Fruit fly (Drosophila melanogaster) whole organism, wandering third instar larva: ENCODE measurements around the gene CG12506.

Source experiments
- CG9705 ChIP-seq: fragments of 200-800 bp; sonication (Bioruptor generic); optimal IDR thresholded peaks from 2 replicates; lab custom pipeline; 2018; ENCODE audit warnings: missing biosample characterization, mild to moderate bottlenecking, missing genetic modification characterization
- CrebA ChIP-seq: fragments of 200-800 bp; sonication (Bioruptor generic); optimal IDR thresholded peaks from 2 replicates; lab custom pipeline; 2016; ENCODE audit warnings: missing biosample characterization, mild to moderate bottlenecking, missing genetic modification characterization, borderline replicate concordance
- Dfd ChIP-seq: fragments of >200 bp; optimal IDR thresholded peaks from 2 replicates; lab custom pipeline; 2017; ENCODE audit warnings: missing biosample characterization, missing genetic modification characterization
- Dif ChIP-seq: fragments of 200-275, 200-300 bp; sonication (Bioruptor generic); optimal IDR thresholded peaks from 2 replicates; lab custom pipeline; 2018; ENCODE audit warnings: missing biosample characterization, missing genetic modification characterization; ENCODE audit not compliant: partially characterized antibody
- GATAd ChIP-seq: sonication (Bioruptor generic); optimal IDR thresholded peaks from 2 replicates; lab custom pipeline; 2016; ENCODE audit warnings: missing biosample characterization, missing genetic modification characterization
- HLH106 ChIP-seq: fragments of 200-800 bp; optimal IDR thresholded peaks from 3 replicates; lab custom pipeline; 2019; ENCODE audit warnings: missing biosample characterization, mild to moderate bottlenecking, missing genetic modification characterization, moderate library complexity
- Hnf4 ChIP-seq: fragments of 200-800 bp; sonication (Bioruptor generic); optimal IDR thresholded peaks from 2 replicates; lab custom pipeline; 2016; ENCODE audit warnings: missing biosample characterization, mild to moderate bottlenecking, missing genetic modification characterization
- Jra ChIP-seq: sonication (Bioruptor generic); optimal IDR thresholded peaks from 2 replicates; lab custom pipeline; 2016; ENCODE audit warnings: missing biosample characterization, missing genetic modification characterization
- Mio ChIP-seq: sonication (Bioruptor generic); optimal IDR thresholded peaks from 2 replicates; lab custom pipeline; 2016; ENCODE audit warnings: missing biosample characterization, missing genetic modification characterization
- Myc ChIP-seq: fragments of >200 bp; optimal IDR thresholded peaks from 2 replicates; lab custom pipeline; 2017
- N ChIP-seq: fragments of >200 bp; optimal IDR thresholded peaks from 2 replicates; lab custom pipeline; 2018; ENCODE audit warnings: missing biosample characterization, missing external identifiers, missing genetic modification characterization
- OdsH ChIP-seq: fragments of 200-800 bp; sonication (Bioruptor generic); optimal IDR thresholded peaks from 2 replicates; lab custom pipeline; 2016; ENCODE audit warnings: missing biosample characterization, mild to moderate bottlenecking, missing genetic modification characterization
- Rel ChIP-seq, 2 experiments: fragments of 200-800 bp; sonication (Bioruptor generic) in 1 of 2; optimal IDR thresholded peaks; 2 replicates in 1 of 2; 3 replicates in 1 of 2; lab custom pipeline; 2016 to 2019; ENCODE audit warnings: mild to moderate bottlenecking in 2 of 2, missing biosample characterization in 2 of 2, missing genetic modification characterization in 2 of 2, moderate library complexity in 1 of 2
- Sp1 ChIP-seq: fragments of 200-800 bp; sonication (Bioruptor generic); optimal IDR thresholded peaks from 3 replicates; lab custom pipeline; 2019; ENCODE audit warnings: missing biosample characterization, mild to moderate bottlenecking, missing genetic modification characterization, moderate library complexity
- br ChIP-seq: fragments of 200-800 bp; sonication (Bioruptor generic); optimal IDR thresholded peaks from 2 replicates; lab custom pipeline; 2016; ENCODE audit warnings: missing biosample characterization, missing genetic modification characterization
- brk ChIP-seq: fragments of 200-800 bp; sonication (Bioruptor generic); optimal IDR thresholded peaks from 2 replicates; lab custom pipeline; 2016; ENCODE audit warnings: missing biosample characterization, mild to moderate bottlenecking, missing genetic modification characterization
- dsf ChIP-seq: sonication (Bioruptor generic); optimal IDR thresholded peaks from 2 replicates; lab custom pipeline; 2016; ENCODE audit warnings: missing biosample characterization, missing genetic modification characterization, borderline replicate concordance
- ey ChIP-seq: fragments of 200-800 bp; sonication (Bioruptor generic); optimal IDR thresholded peaks from 2 replicates; lab custom pipeline; 2016; ENCODE audit warnings: missing biosample characterization, missing genetic modification characterization
- foxo ChIP-seq, 2 experiments: fragments of 200-800 bp; sonication (Bioruptor generic); optimal IDR thresholded peaks; 2 replicates in 1 of 2; 3 replicates in 1 of 2; lab custom pipeline; 2016 to 2017; ENCODE audit warnings: missing biosample characterization in 2 of 2, missing genetic modification characterization in 2 of 2
- fru ChIP-seq: fragments of 200-800 bp; sonication (Bioruptor generic); optimal IDR thresholded peaks from 3 replicates; lab custom pipeline; 2016; ENCODE audit warnings: missing biosample characterization, mild to moderate bottlenecking, missing genetic modification characterization
- h ChIP-seq: fragments of 200-800 bp; sonication (Bioruptor generic); optimal IDR thresholded peaks from 3 replicates; lab custom pipeline; 2016; ENCODE audit warnings: missing biosample characterization, mild to moderate bottlenecking, missing genetic modification characterization
- jim ChIP-seq: fragments of 175-275, 200-325 bp; sonication (Bioruptor generic); optimal IDR thresholded peaks from 2 replicates; lab custom pipeline; 2016; ENCODE audit warnings: missing biosample characterization, mild to moderate bottlenecking, missing genetic modification characterization
- psq ChIP-seq: fragments of 200-800 bp; sonication (Bioruptor generic); optimal IDR thresholded peaks from 3 replicates; lab custom pipeline; 2017; ENCODE audit warnings: missing biosample characterization, mild to moderate bottlenecking, missing genetic modification characterization, moderate library complexity
- rgr ChIP-seq: fragments of 200-800 bp; sonication (Bioruptor generic); optimal IDR thresholded peaks from 3 replicates; lab custom pipeline; 2016; ENCODE audit warnings: missing biosample characterization, mild to moderate bottlenecking, missing genetic modification characterization
- sv ChIP-seq: fragments of 200-800 bp; sonication (Bioruptor generic); optimal IDR thresholded peaks from 3 replicates; lab custom pipeline; 2016; ENCODE audit warnings: missing biosample characterization, missing genetic modification characterization
- tai ChIP-seq: sonication (Bioruptor generic); optimal IDR thresholded peaks from 2 replicates; lab custom pipeline; 2016; ENCODE audit warnings: missing biosample characterization, missing genetic modification characterization

The CG12506 gene

DNA sequence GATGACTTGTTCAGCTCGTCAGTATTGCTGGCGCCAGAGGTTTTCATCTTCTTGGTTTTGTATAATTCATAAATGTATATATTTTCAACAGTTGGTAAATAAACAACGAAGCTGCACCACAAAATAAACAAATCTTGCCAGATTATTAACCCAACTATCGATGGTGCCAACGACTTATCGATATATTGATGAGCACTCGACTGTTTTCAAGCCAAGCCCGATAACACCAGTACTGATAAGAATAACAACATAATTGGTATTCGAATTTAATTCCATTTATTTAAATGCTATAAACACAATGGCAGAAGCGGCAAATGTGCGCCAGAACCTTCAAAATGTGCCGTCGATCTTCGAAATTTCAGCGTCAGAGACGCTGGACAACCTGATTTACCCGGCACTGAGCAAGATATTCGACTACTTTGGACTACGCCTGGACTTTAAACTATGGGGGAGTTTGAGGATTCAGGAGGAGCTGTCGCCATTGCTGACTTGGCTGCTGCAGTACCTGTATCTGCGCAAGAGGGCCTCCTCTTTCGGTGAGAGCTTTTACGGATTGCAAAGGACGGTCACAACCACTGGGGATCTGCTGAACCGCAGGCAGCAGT lies 42.5 kb downstream of the CG12506 start, which contains the start of the genes Saf6 and Pex12:
Gene Saf6 (minus strand): TSS at position 166 of the 605 bp plus-strand sequence.
Gene Pex12 (plus strand): TSS at position 209 of the 605 bp plus-strand sequence.
- TF ChIP-seq Myc (lab: Kevin White, UChicago) (peak; percentile 73), psq (GFP tag; lab: Kevin White, UChicago) (no peak), N (GFP tag; lab: Kevin White, UChicago) (no peak), HLH106 (no peak), OdsH (GFP tag; lab: Kevin White, UChicago) (no peak), CG9705 (GFP tag; lab: Kevin White, UChicago) (no peak), h (GFP tag; lab: Kevin White, UChicago) (no peak), GATAd (GFP tag; lab: Kevin White, UChicago) (no peak)

DNA sequence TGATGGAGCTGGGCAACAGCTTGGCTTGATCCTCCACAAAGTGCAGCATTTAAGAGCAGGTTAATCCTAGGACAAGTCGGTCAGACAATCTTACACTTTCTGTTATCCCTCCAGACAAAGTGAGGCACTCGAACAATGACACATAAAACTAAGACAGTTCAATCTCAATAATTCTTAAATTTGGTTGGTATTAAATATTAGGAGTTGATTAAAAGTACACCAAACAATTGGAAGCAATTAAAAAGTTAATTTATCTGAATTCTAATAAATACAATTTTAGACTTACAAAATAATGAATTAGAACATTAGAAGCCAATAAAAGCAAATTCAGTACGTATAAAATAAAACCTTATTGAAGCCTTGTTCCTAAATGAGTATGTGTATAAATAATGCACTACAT lies 44.5 kb downstream of the CG12506 start, which contains the start of gene CG15880:
Gene CG15880 (minus strand): TSS at position 101 of the 400 bp plus-strand sequence.
- no peak for TF ChIP-seq br (GFP tag; lab: Kevin White, UChicago)

DNA sequence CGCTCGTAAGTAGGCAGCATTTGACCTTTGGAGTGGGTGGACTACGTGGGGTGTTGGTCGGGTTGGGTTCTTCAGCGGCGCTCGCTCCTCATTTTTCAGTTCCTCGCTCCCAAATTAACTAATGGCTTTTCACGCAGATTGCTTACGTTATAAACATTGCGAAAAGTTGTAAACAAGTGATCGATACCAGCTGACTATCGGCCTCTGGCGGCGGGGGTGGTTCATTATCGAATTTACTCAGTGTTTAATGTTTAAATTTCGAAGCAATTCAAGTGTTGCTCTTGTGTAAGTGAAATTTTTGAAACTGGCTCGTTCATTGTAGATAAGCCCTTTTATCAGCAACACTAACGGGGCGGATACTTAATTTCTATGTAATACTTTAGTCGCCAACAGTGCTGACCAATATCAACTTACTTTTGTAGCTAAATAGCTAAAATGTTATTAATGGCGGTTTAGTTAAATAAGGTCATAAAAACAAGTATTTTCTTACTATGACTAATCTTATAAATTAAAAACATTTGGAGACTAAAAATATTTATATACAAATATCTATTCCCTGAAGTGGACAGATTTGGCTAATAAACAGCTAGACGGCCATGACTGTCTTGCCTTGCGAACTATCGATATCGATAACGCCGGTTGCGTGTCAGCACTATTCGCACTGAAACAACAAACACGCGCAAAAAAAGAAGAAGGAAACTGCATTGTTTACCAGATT lies 46.1 kb downstream of the CG12506 start, which contains the start of the genes PGAP2 and Clp:
Gene PGAP2 (minus strand): TSS at position 194 of the 718 bp plus-strand sequence.
Gene Clp (plus strand): TSS at position 650 of the 718 bp plus-strand sequence.
- TF ChIP-seq Hnf4, result no peak
- peak; percentile 68 for TF ChIP-seq OdsH (GFP tag; lab: Kevin White, UChicago)
- peak in 1 of 2 experiments; percentile 81 for TF ChIP-seq foxo (GFP tag; optimal IDR thresholded peaks at IDR 0.05; lab: Kevin White, UChicago)
- TF ChIP-seq rgr (GFP tag; lab: Kevin White, UChicago), result peak; percentile 69
- no peak for TF ChIP-seq Dif (GFP tag; lab: Kevin White, UChicago)
- peak; percentile 63 for TF ChIP-seq ey (GFP tag; lab: Kevin White, UChicago)
- no peak for TF ChIP-seq Mio
- peak; percentile 32 for TF ChIP-seq sv (GFP tag; lab: Kevin White, UChicago)
- no peak for TF ChIP-seq dsf
- no peak for TF ChIP-seq brk
- peak; percentile 65 for TF ChIP-seq CG9705 (GFP tag; lab: Kevin White, UChicago)
- no peak for TF ChIP-seq Dfd (GFP tag; lab: Kevin White, UChicago)
- no peak for TF ChIP-seq GATAd (GFP tag; lab: Kevin White, UChicago)
- no peak for TF ChIP-seq tai
- TF ChIP-seq Sp1 (GFP tag; lab: Kevin White, UChicago), result peak; percentile 74
- peak; percentile 57 for TF ChIP-seq psq (GFP tag; lab: Kevin White, UChicago)
- TF ChIP-seq jim (GFP tag; lab: Kevin White, UChicago), result no peak
- TF ChIP-seq HLH106, result peak; percentile 84
- TF ChIP-seq Myc (lab: Kevin White, UChicago), result peak; percentile 97
- no peak for TF ChIP-seq CrebA (GFP tag; lab: Kevin White, UChicago)

DNA sequence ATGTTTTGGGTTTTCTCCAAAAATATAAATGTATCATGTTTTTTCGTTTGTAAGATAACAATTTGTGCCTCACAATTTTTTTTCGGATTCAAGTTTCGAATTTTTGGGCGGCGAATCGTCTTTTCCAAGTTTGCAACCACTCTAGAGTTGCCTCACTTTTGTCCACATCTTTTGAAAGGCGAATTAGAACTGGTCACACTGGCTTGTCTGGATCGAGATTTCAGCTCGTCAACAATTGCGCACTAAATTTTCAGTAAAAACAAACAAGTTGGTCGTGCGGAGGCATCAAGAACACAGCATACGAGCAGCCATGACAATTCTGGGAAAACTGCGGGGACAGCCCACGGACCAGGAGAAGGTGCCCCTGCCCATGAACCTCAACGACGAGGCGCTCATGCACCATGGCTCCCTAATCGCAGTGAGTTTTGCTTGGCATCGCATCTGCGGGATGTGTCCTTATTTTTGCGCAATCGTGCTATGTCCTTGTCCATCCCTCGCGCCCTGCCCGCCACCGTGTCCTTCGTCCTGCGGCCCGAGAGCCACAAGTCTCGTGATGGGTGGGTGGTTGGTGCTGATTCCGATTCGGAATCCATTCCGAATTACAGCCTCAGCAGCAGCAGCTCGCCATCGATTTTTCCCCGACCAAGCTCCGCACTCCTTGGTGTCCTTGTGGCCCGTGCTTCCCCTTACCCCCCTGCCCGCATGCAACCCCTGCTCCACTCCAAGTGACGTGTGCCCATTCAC lies 48.1 kb downstream of the CG12506 start, which contains the start of gene CG3662:
Gene CG3662 (plus strand): TSS at position 48 of the 744 bp plus-strand sequence.
- TF ChIP-seq Mio (no peak), Rel (GFP tag; optimal IDR thresholded peaks at IDR 0.05; lab: Kevin White, UChicago) (no peak), Rel (tag; optimal IDR thresholded peaks at IDR 0.05; lab: Kevin White, UChicago) (peak; percentile 71), rgr (GFP tag; lab: Kevin White, UChicago) (peak; percentile 22)

DNA sequence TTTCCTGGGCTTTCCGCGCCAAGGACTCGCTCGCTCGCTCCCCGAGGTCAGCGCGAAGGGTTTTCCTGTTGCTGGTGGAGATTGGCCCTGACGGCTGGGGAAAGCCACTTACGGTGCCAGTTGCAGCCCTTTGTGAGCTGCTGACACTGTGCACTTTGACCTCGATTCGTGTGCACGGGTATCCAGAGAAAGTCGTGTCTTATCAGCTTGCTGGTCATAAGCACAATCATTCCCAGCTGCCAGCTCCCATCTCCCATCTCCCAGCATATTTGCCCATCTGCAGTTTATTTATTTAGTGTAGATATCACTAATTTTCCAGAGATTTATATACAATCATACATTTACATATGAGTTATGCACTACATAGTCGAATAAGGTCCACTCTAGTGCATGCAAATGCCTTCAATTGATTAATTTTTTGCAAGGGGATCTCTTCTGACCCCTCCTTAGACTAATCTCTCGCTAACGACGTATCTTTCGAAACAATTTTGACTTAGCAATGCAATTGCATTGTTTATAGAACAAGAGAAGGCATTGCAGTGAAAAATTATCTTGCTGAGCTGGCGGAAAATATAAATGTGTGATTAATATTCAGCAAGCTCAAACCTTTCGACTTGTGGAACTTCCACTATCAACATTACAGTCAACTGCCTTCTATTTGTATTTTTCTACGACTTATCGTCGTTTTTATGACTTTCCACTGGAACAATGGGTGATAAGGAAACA lies 48.8 kb downstream of the CG12506 start:
- no peak for TF ChIP-seq Jra (GFP tag; lab: Kevin White, UChicago)
- peak; percentile 13 for TF ChIP-seq fru (GFP tag; lab: Kevin White, UChicago)
- TF ChIP-seq tai, result no peak
- no peak for TF ChIP-seq OdsH (GFP tag; lab: Kevin White, UChicago)
